Fruit fly (Drosophila melanogaster) whole organism, embryonic: Measurements from ENCODE around the gene CG9360.

Experiments
- B-H2 ChIP-seq: fragments of 200-800 bp; sonication (Bioruptor generic); optimal IDR thresholded peaks from 2 replicates; lab custom pipeline; 2018; ENCODE audit warnings: missing biosample characterization, mild to moderate bottlenecking, missing genetic modification characterization
- C15 ChIP-seq: fragments of 200-800 bp; sonication (Bioruptor generic); IDR thresholded peaks from 3 replicates; pipeline ENCODE4 v1.3.6; 2022; ENCODE audit warnings: missing biosample characterization, missing genetic modification characterization
- CG10274 ChIP-seq: fragments of 200-800 bp; sonication (Bioruptor generic); optimal IDR thresholded peaks from 3 replicates; lab custom pipeline; 2017; ENCODE audit warnings: missing biosample characterization, mild to moderate bottlenecking, missing genetic modification characterization
- CG10654 ChIP-seq: fragments of 200-800 bp; sonication (Bioruptor generic); optimal IDR thresholded peaks from 2 replicates; lab custom pipeline; 2016; ENCODE audit warnings: missing biosample characterization, missing genetic modification characterization
- CG10959 ChIP-seq: fragments of 200-800 bp; sonication (Bioruptor generic); IDR thresholded peaks from 2 replicates; pipeline ENCODE4 v1.3.6; 2022; ENCODE audit warnings: missing biosample characterization, missing genetic modification characterization
- CG12299 ChIP-seq: fragments of 200-800 bp; sonication (Bioruptor generic); optimal IDR thresholded peaks from 2 replicates; lab custom pipeline; 2018; ENCODE audit warnings: missing biosample characterization, mild to moderate bottlenecking, missing genetic modification characterization
- CG15011 ChIP-seq: fragments of 200-800 bp; sonication (Bioruptor generic); optimal IDR thresholded peaks from 3 replicates; lab custom pipeline; 2018; ENCODE audit warnings: missing biosample characterization, mild to moderate bottlenecking, missing genetic modification characterization
- CG16779 ChIP-seq: fragments of 200-800 bp; sonication (Bioruptor generic); IDR thresholded peaks from 2 replicates; pipeline ENCODE4 v1.3.6; 2022; ENCODE audit warnings: missing biosample characterization, missing genetic modification characterization
- CG32772 ChIP-seq: fragments of 200-800 bp; sonication (Bioruptor generic); IDR thresholded peaks from 2 replicates; pipeline ENCODE4 v1.3.6; 2022; ENCODE audit warnings: missing biosample characterization, missing genetic modification characterization
- CG34376 ChIP-seq: fragments of 200-800 bp; sonication (Bioruptor generic); optimal IDR thresholded peaks from 2 replicates; lab custom pipeline; 2018; ENCODE audit warnings: missing biosample characterization, mild to moderate bottlenecking, missing genetic modification characterization
- CG34422 ChIP-seq: fragments of 200-800 bp; sonication (Bioruptor generic); IDR thresholded peaks from 3 replicates; pipeline ENCODE4 v1.3.6; 2022; ENCODE audit warnings: missing biosample characterization, missing genetic modification characterization
- CG42726 ChIP-seq: fragments of 200-800 bp; sonication (Bioruptor generic); IDR thresholded peaks from 2 replicates; pipeline ENCODE4 v1.3.6; 2022; ENCODE audit warnings: missing biosample characterization, missing genetic modification characterization; ENCODE audit not compliant: partially characterized antibody
- CG4328 ChIP-seq: fragments of 200-800 bp; sonication (Bioruptor generic); optimal IDR thresholded peaks from 3 replicates; lab custom pipeline; 2017; ENCODE audit warnings: missing biosample characterization, missing genetic modification reagents, missing genetic modification characterization
- CG5180 ChIP-seq: fragments of 200-800 bp; sonication (Bioruptor generic); optimal IDR thresholded peaks from 3 replicates; lab custom pipeline; 2017; ENCODE audit warnings: missing biosample characterization, missing genetic modification characterization, mild to moderate bottlenecking, moderate library complexity, missing genetic modification reagents
- CG6175 ChIP-seq: fragments of 200-800 bp; sonication (Bioruptor generic); IDR thresholded peaks from 3 replicates; pipeline ENCODE4 v1.3.6; 2022; ENCODE audit warnings: missing biosample characterization, missing genetic modification characterization
- CG6854 ChIP-seq: fragments of 200-800 bp; sonication (Bioruptor generic); optimal IDR thresholded peaks from 3 replicates; lab custom pipeline; 2017; ENCODE audit warnings: missing biosample characterization, mild to moderate bottlenecking, missing genetic modification characterization
- CG8089 ChIP-seq: fragments of 200-800 bp; sonication (Bioruptor generic); optimal IDR thresholded peaks from 3 replicates; lab custom pipeline; 2016; ENCODE audit warnings: missing biosample characterization, missing genetic modification characterization
- CG8388 ChIP-seq: fragments of 200-800 bp; sonication (Bioruptor generic); optimal IDR thresholded peaks from 2 replicates; lab custom pipeline; 2019; ENCODE audit warnings: missing biosample characterization, mild to moderate bottlenecking, missing genetic modification characterization, moderate library complexity
- CG8924 ChIP-seq: fragments of 200-800 bp; optimal IDR thresholded peaks from 3 replicates; lab custom pipeline; 2019; ENCODE audit warnings: missing biosample characterization, mild to moderate bottlenecking, missing genetic modification characterization, moderate library complexity
- Deaf1 ChIP-seq: fragments of 200-800 bp; optimal IDR thresholded peaks from 3 replicates; lab custom pipeline; 2019; ENCODE audit warnings: missing biosample characterization, mild to moderate bottlenecking, missing genetic modification characterization, moderate library complexity
- Dek ChIP-seq: fragments of 200-800 bp; sonication (Bioruptor generic); optimal IDR thresholded peaks from 3 replicates; lab custom pipeline; 2019; ENCODE audit warnings: missing biosample characterization, mild to moderate bottlenecking, missing genetic modification characterization, moderate library complexity
- HLH54F ChIP-seq: fragments of 200-800 bp; sonication (Bioruptor generic); optimal IDR thresholded peaks from 3 replicates; lab custom pipeline; 2016; ENCODE audit warnings: missing biosample characterization, missing genetic modification characterization
- Hsf ChIP-seq: fragments of 200-800 bp; sonication (Bioruptor generic); optimal IDR thresholded peaks from 3 replicates; lab custom pipeline; 2016; ENCODE audit warnings: missing biosample characterization, missing genetic modification characterization
- Lhr ChIP-seq: fragments of 200-800 bp; sonication (Bioruptor generic); optimal IDR thresholded peaks from 3 replicates; lab custom pipeline; 2017; ENCODE audit warnings: mild to moderate bottlenecking, missing biosample characterization, missing genetic modification reagents, missing genetic modification characterization
- NC2β ChIP-seq: fragments of 200-800 bp; sonication (Bioruptor generic); optimal IDR thresholded peaks from 2 replicates; lab custom pipeline; 2016; ENCODE audit warnings: missing biosample characterization, missing genetic modification characterization
- NFAT ChIP-seq: fragments of 200-800 bp; sonication (Bioruptor generic); IDR thresholded peaks from 2 replicates; pipeline ENCODE4 v1.3.6; 2022; ENCODE audit warnings: missing biosample characterization, missing genetic modification characterization
- Sin3A ChIP-seq: fragments of >200 bp; optimal IDR thresholded peaks from 2 replicates; lab custom pipeline; 2018
- Sox100B ChIP-seq: fragments of 200-800 bp; sonication (Bioruptor generic); optimal IDR thresholded peaks from 3 replicates; lab custom pipeline; 2018; ENCODE audit warnings: missing biosample characterization, mild to moderate bottlenecking, missing genetic modification characterization
- Ssrp ChIP-seq: fragments of 200-800 bp; sonication (Bioruptor generic); optimal IDR thresholded peaks from 2 replicates; lab custom pipeline; 2018; ENCODE audit warnings: missing biosample characterization, mild to moderate bottlenecking, missing genetic modification characterization, moderate library complexity
- Stat92E ChIP-seq, 3 experiments: fragments of >200 bp in 2 of 3; fragments of 200-800 bp in 1 of 3; sonication (Bioruptor generic) in 1 of 3; optimal IDR thresholded peaks; 2 replicates each; lab custom pipeline; 2017 to 2019; ENCODE audit warnings: missing biosample characterization in 3 of 3, missing genetic modification characterization in 3 of 3, mild to moderate bottlenecking in 1 of 3, moderate library complexity in 1 of 3
- ac ChIP-seq: fragments of 200-800 bp; sonication (Bioruptor generic); optimal IDR thresholded peaks from 3 replicates; lab custom pipeline; 2017; ENCODE audit warnings: missing biosample characterization, mild to moderate bottlenecking, missing genetic modification characterization
- cato ChIP-seq: fragments of 200-800 bp; sonication (Bioruptor generic); optimal IDR thresholded peaks from 2 replicates; lab custom pipeline; 2016; ENCODE audit warnings: missing biosample characterization, missing genetic modification characterization, borderline replicate concordance
- ci ChIP-seq: fragments of 200-800 bp; sonication (Bioruptor generic); IDR thresholded peaks from 3 replicates; pipeline ENCODE4 v1.3.6; 2022; ENCODE audit warnings: missing biosample characterization, missing genetic modification characterization
- cwo ChIP-seq: fragments of 200-800 bp; sonication (Bioruptor generic); optimal IDR thresholded peaks from 3 replicates; lab custom pipeline; 2017; ENCODE audit warnings: missing biosample characterization, missing genetic modification characterization, mild to moderate bottlenecking, moderate library complexity, missing genetic modification reagents
- ems ChIP-seq: fragments of 200-800 bp; sonication (Bioruptor generic); optimal IDR thresholded peaks from 3 replicates; lab custom pipeline; 2016; ENCODE audit warnings: missing biosample characterization, missing genetic modification characterization
- en ChIP-seq: fragments of 200-800 bp; sonication (Bioruptor generic); optimal IDR thresholded peaks from 2 replicates; lab custom pipeline; 2016; ENCODE audit warnings: missing biosample characterization, missing genetic modification characterization
- ftz-f1 ChIP-seq: fragments of 200-800 bp; sonication (Bioruptor generic); optimal IDR thresholded peaks from 2 replicates; lab custom pipeline; 2016; ENCODE audit warnings: missing biosample characterization, missing genetic modification characterization
- fu2 ChIP-seq: fragments of 200-800 bp; sonication (Bioruptor generic); optimal IDR thresholded peaks from 2 replicates; lab custom pipeline; 2016; ENCODE audit warnings: missing biosample characterization, missing genetic modification characterization
- jumu ChIP-seq: fragments of 200-800 bp; sonication (Bioruptor generic); optimal IDR thresholded peaks from 3 replicates; lab custom pipeline; 2016; ENCODE audit warnings: missing biosample characterization, missing genetic modification characterization
- maf-S ChIP-seq: fragments of 200-800 bp; sonication (Bioruptor generic); optimal IDR thresholded peaks from 2 replicates; lab custom pipeline; 2016; ENCODE audit warnings: missing biosample characterization, missing genetic modification characterization
- mld ChIP-seq: fragments of 200-800 bp; sonication (Bioruptor generic); IDR thresholded peaks from 3 replicates; pipeline ENCODE4 v1.3.6; 2022; ENCODE audit warnings: missing biosample characterization, missing genetic modification characterization; ENCODE audit not compliant: partially characterized antibody
- oc ChIP-seq: fragments of 200-800 bp; sonication (Bioruptor generic); optimal IDR thresholded peaks from 2 replicates; lab custom pipeline; 2018; ENCODE audit warnings: missing biosample characterization, mild to moderate bottlenecking, missing genetic modification characterization, moderate library complexity
- peb ChIP-seq: fragments of 200-800 bp; sonication (Bioruptor generic); IDR thresholded peaks from 2 replicates; pipeline ENCODE4 v1.3.6; 2022; ENCODE audit warnings: missing biosample characterization, missing genetic modification characterization
- sima ChIP-seq: fragments of 200-800 bp; sonication (Bioruptor generic); optimal IDR thresholded peaks from 2 replicates; lab custom pipeline; 2016; ENCODE audit warnings: missing biosample characterization, missing genetic modification characterization
- sna ChIP-seq: fragments of 200-800 bp; sonication (Bioruptor generic); IDR thresholded peaks from 2 replicates; pipeline ENCODE4 v1.3.6; 2022; ENCODE audit warnings: missing biosample characterization, missing genetic modification characterization; ENCODE audit not compliant: partially characterized antibody
- stc ChIP-seq: fragments of 200-800 bp; sonication (Bioruptor generic); IDR thresholded peaks from 2 replicates; pipeline ENCODE4 v1.3.6; 2022; ENCODE audit warnings: missing biosample characterization, missing genetic modification characterization
- tap ChIP-seq: fragments of 200-800 bp; optimal IDR thresholded peaks from 3 replicates; lab custom pipeline; 2019; ENCODE audit warnings: missing biosample characterization, mild to moderate bottlenecking, missing genetic modification characterization, moderate library complexity
- tll ChIP-seq, 2 experiments: fragments of 200-800 bp in 1 of 2; fragments of >200 bp in 1 of 2; sonication (Bioruptor generic) in 1 of 2; optimal IDR thresholded peaks; 2 replicates each; lab custom pipeline; 2017 to 2019; ENCODE audit warnings: missing biosample characterization in 2 of 2, missing genetic modification characterization in 2 of 2, mild to moderate bottlenecking in 1 of 2, moderate library complexity in 1 of 2
- ttk ChIP-seq: fragments of 200-800 bp; sonication (Bioruptor generic); IDR thresholded peaks from 2 replicates; pipeline ENCODE4 v2.1.2; 2022; ENCODE audit warnings: missing biosample characterization, missing genetic modification characterization
- wek ChIP-seq: fragments of 200-800 bp; sonication (Bioruptor generic); optimal IDR thresholded peaks from 3 replicates; lab custom pipeline; 2018; ENCODE audit warnings: missing biosample characterization, mild to moderate bottlenecking, missing genetic modification characterization, moderate library complexity
- zfh1 ChIP-seq: fragments of 200-800 bp; sonication (Bioruptor generic); IDR thresholded peaks from 3 replicates; pipeline ENCODE4 v1.3.6; 2022; ENCODE audit warnings: missing biosample characterization, missing genetic modification characterization

CG9360 gene

dm6 chrX:11715263-11715659 lies 49.1 kb downstream of the CG9360 start, which contains the start of gene Amun (continued):
- TF ChIP-seq en (peak; percentile 26), ttk (GFP tag; lab: Robert Waterston, UW) (peak; percentile 8; the same call in 1 of the 2 replicates), cato (no peak), ems (GFP tag; lab: Kevin White, UChicago) (peak; percentile 34), zfh1 (GFP tag; lab: Robert Waterston, UW) (peak; percentile 27; the same call in 2 of the 3 replicates), CG34376 (GFP tag; lab: Kevin White, UChicago) (no peak), CG10654 (GFP tag; lab: Kevin White, UChicago) (no peak), stc (GFP tag; lab: Robert Waterston, UW) (no peak), CG10959 (GFP tag; lab: Robert Waterston, UW) (no peak), C15 (GFP tag; lab: Robert Waterston, UW) (0 out of 3 replicates have a peak, but pooled peaks have one; percentile 17), Sin3A (lab: Kevin White, UChicago) (no peak), Hsf (peak; percentile 25), mld (no peak), cwo (GFP tag; lab: Kevin White, UChicago) (no peak), wek (no peak), maf-S (GFP tag; lab: Kevin White, UChicago) (no peak), NC2β (GFP tag; lab: Kevin White, UChicago) (no peak), HLH54F (GFP tag; lab: Kevin White, UChicago) (peak; percentile 24), oc (no peak), CG15011 (GFP tag; lab: Kevin White, UChicago) (peak; percentile 29), CG34422 (GFP tag; lab: Robert Waterston, UW) (0 out of 3 replicates have a peak, but pooled peaks have one; percentile 17), Stat92E (GFP tag; optimal IDR thresholded peaks at IDR 0.05; lab: Kevin White, UChicago) (no peak), Ssrp (tag; lab: Kevin White, UChicago) (peak; percentile 21), Lhr (GFP tag; lab: Kevin White, UChicago) (no peak), Sox100B (GFP tag; lab: Kevin White, UChicago) (no peak), CG4328 (no peak), fu2 (GFP tag; lab: Kevin White, UChicago) (peak; percentile 15), ac (GFP tag; lab: Kevin White, UChicago) (no peak), CG5180 (GFP tag; lab: Kevin White, UChicago) (no peak), CG8924 (tag; lab: Kevin White, UChicago) (no peak), CG8089 (no peak), ci (GFP tag; lab: Robert Waterston, UW) (peak; percentile 15; the same call in 1 of the 3 replicates), CG32772 (GFP tag; lab: Robert Waterston, UW) (no peak), tap (tag; lab: Kevin White, UChicago) (no peak), sima (no peak), Dek (tag; lab: Kevin White, UChicago) (no peak), CG6175 (GFP tag; lab: Robert Waterston, UW) (no peak), CG10274 (no peak), sna (GFP tag; lab: Robert Waterston, UW) (no peak), CG16779 (0 out of 2 replicates have a peak, but pooled peaks have one; percentile 42), CG12299 (tag; lab: Kevin White, UChicago) (no peak), CG42726 (no peak), jumu (no peak), B-H2 (no peak), ftz-f1 (GFP tag; lab: Kevin White, UChicago) (no peak), Deaf1 (tag; lab: Kevin White, UChicago) (no peak), NFAT (GFP tag; lab: Robert Waterston, UW) (peak; percentile 72), CG8388 (GFP tag; lab: Kevin White, UChicago) (no peak), CG6854 (GFP tag; lab: Kevin White, UChicago) (no peak), peb (GFP tag; lab: Robert Waterston, UW) (no peak), tll (GFP tag; optimal IDR thresholded peaks at IDR 0.05; lab: Kevin White, UChicago) (no peak)
